Worm (Caenorhabditis elegans) whole organism, L1 larva: ENCODE data around the gene twf-2.

Experiments
- C16A3.4 ChIP-seq: fragments of 150-350 bp; optimal IDR thresholded peaks from 2 replicates; lab custom pipeline; 2014; ENCODE audit warnings: missing biosample characterization, missing genetic modification characterization
- aly-2 ChIP-seq: fragments of 150-350 bp; optimal IDR thresholded peaks from 2 replicates; lab custom pipeline; 2014; ENCODE audit warnings: missing biosample characterization, missing genetic modification characterization
- ama-1 ChIP-seq: fragments of 150-350 bp; optimal IDR thresholded peaks from 2 replicates; lab custom pipeline; 2014
- blmp-1 ChIP-seq: fragments of 150-350 bp; optimal IDR thresholded peaks from 2 replicates; lab custom pipeline; 2014; ENCODE audit warnings: missing biosample characterization, missing genetic modification characterization
- ceh-8 ChIP-seq: fragments of 200-800 bp; sonication (Bioruptor generic); optimal IDR thresholded peaks from 2 replicates; lab custom pipeline; 2018; ENCODE audit warnings: mild to moderate bottlenecking, missing genetic modification characterization, moderate library complexity, missing compliant biosample characterization
- dsc-1 ChIP-seq: sonication (generic microtip); optimal IDR thresholded peaks from 2 replicates; lab custom pipeline; 2016; ENCODE audit warnings: mild to moderate bottlenecking, missing genetic modification characterization, missing compliant biosample characterization
- efl-1 ChIP-seq, 4 experiments: fragments of 150-350 bp; optimal IDR thresholded peaks in 3 of 4; peaks in 1 of 4; 1 replicate in 1 of 4; 2 replicates in 3 of 4; lab custom pipeline; 2014; ENCODE audit warnings: missing biosample characterization in 2 of 4, missing genetic modification characterization in 2 of 4, missing genetic modification reagents in 2 of 4
- efl-3 ChIP-seq: fragments of 200-800 bp; sonication (Bioruptor generic); optimal IDR thresholded peaks from 2 replicates; lab custom pipeline; 2018; ENCODE audit warnings: mild to moderate bottlenecking, missing genetic modification characterization, missing compliant biosample characterization
- egl-27 ChIP-seq, 2 experiments: fragments of 150-350 bp in 1 of 2; sonication (generic microtip); optimal IDR thresholded peaks; 3 replicates each; lab custom pipeline; 2017 to 2018; ENCODE audit warnings: missing biosample characterization in 2 of 2, missing genetic modification characterization in 2 of 2, missing genetic modification reagents in 2 of 2
- elt-2 ChIP-seq: sonication (generic microtip); optimal IDR thresholded peaks from 2 replicates; lab custom pipeline; 2016; ENCODE audit warnings: missing genetic modification characterization, mild to moderate bottlenecking, inconsistent platforms, missing compliant biosample characterization, missing genetic modification reagents
- ets-5 ChIP-seq: fragments of 200-800 bp; sonication (Bioruptor generic); IDR thresholded peaks from 2 replicates; pipeline ENCODE4 v1.3.6; 2022; ENCODE audit warnings: missing genetic modification characterization, missing compliant biosample characterization
- fkh-10 ChIP-seq: sonication (generic microtip); optimal IDR thresholded peaks from 2 replicates; lab custom pipeline; 2017; ENCODE audit warnings: missing biosample characterization, missing genetic modification reagents, missing genetic modification characterization
- grh-1 ChIP-seq: fragments of 200-800 bp; sonication (Bioruptor generic); IDR thresholded peaks from 2 replicates; pipeline ENCODE4 v1.3.6; 2022; ENCODE audit warnings: missing genetic modification reagents, missing genetic modification characterization, missing compliant biosample characterization
- irx-1 ChIP-seq: sonication (generic microtip); optimal IDR thresholded peaks from 2 replicates; lab custom pipeline; 2016; ENCODE audit warnings: missing genetic modification characterization, missing compliant biosample characterization
- isw-1 ChIP-seq: fragments of 200-800 bp; sonication (Bioruptor generic); IDR thresholded peaks from 2 replicates; pipeline ENCODE4 v1.3.6; 2022; ENCODE audit warnings: missing genetic modification characterization, missing compliant biosample characterization
- lin-14 ChIP-seq: fragments of 200-800 bp; sonication (Bioruptor generic); optimal IDR thresholded peaks from 2 replicates; lab custom pipeline; 2018; ENCODE audit warnings: mild to moderate bottlenecking, missing genetic modification characterization, moderate library complexity, missing compliant biosample characterization
- lin-35 ChIP-seq, 2 experiments: fragments of 150-350 bp; optimal IDR thresholded peaks; 2 replicates each; lab custom pipeline; 2014; ENCODE audit warnings: missing biosample characterization in 2 of 2, missing genetic modification characterization in 2 of 2, missing genetic modification reagents in 2 of 2
- lin-39 ChIP-seq: fragments of 150-350 bp; optimal IDR thresholded peaks from 2 replicates; lab custom pipeline; 2014; ENCODE audit warnings: missing biosample characterization, missing genetic modification reagents, missing genetic modification characterization
- lsy-2 ChIP-seq, 2 experiments: fragments of 150-350 bp; optimal IDR thresholded peaks; 2 replicates each; lab custom pipeline; 2014; ENCODE audit warnings: missing biosample characterization in 2 of 2, missing genetic modification characterization in 2 of 2
- mab-9 ChIP-seq: fragments of 200-800 bp; sonication (Bioruptor generic); IDR thresholded peaks from 2 replicates; pipeline ENCODE4 v1.3.6; 2022; ENCODE audit warnings: missing genetic modification reagents, missing genetic modification characterization, missing compliant biosample characterization
- mef-2 ChIP-seq: fragments of 150-350 bp; optimal IDR thresholded peaks from 2 replicates; lab custom pipeline; 2014; ENCODE audit warnings: missing biosample characterization, missing genetic modification characterization
- mep-1 ChIP-seq: fragments of 150-350 bp; optimal IDR thresholded peaks from 2 replicates; lab custom pipeline; 2014; ENCODE audit warnings: missing biosample characterization, missing genetic modification characterization
- nhr-12 ChIP-seq: sonication (generic microtip); optimal IDR thresholded peaks from 2 replicates; lab custom pipeline; 2017; ENCODE audit warnings: missing biosample characterization, missing genetic modification characterization
- nhr-19 ChIP-seq: fragments of 200-800 bp; sonication (Bioruptor generic); conservative IDR thresholded peaks from 2 replicates; pipeline ENCODE4 v1.3.6; 2022; ENCODE audit warnings: missing genetic modification characterization, missing compliant biosample characterization
- nhr-84 ChIP-seq: sonication (generic microtip); optimal IDR thresholded peaks from 2 replicates; lab custom pipeline; 2017; ENCODE audit warnings: missing biosample characterization, missing genetic modification characterization
- nhr-85 ChIP-seq: sonication (generic microtip); peaks from one replicate; lab custom pipeline; 2016; ENCODE audit warnings: missing genetic modification characterization, inconsistent platforms, missing compliant biosample characterization
- pqm-1 ChIP-seq: sonication (generic microtip); optimal IDR thresholded peaks from 3 replicates; lab custom pipeline; 2017; ENCODE audit warnings: missing biosample characterization, missing genetic modification characterization
- rnt-1 ChIP-seq: sonication (generic microtip); optimal IDR thresholded peaks from 2 replicates; lab custom pipeline; 2016; ENCODE audit warnings: mild to moderate bottlenecking, missing genetic modification characterization, moderate library complexity, missing compliant biosample characterization
- skn-1 ChIP-seq: fragments of 150-350 bp; optimal IDR thresholded peaks from 2 replicates; lab custom pipeline; 2014; ENCODE audit warnings: missing biosample characterization, missing genetic modification characterization
- snpc-4 ChIP-seq: fragments of 150-350 bp; optimal IDR thresholded peaks from 2 replicates; lab custom pipeline; 2014; ENCODE audit warnings: missing biosample characterization, missing genetic modification characterization
- sox-4 ChIP-seq: sonication (generic microtip); optimal IDR thresholded peaks from 2 replicates; lab custom pipeline; 2016; ENCODE audit warnings: missing genetic modification characterization, missing compliant biosample characterization
- tbx-2 ChIP-seq: sonication (generic microtip); optimal IDR thresholded peaks from 2 replicates; lab custom pipeline; 2016; ENCODE audit warnings: missing genetic modification characterization, missing compliant biosample characterization
- unc-62 ChIP-seq: fragments of 150-350 bp; optimal IDR thresholded peaks from 2 replicates; lab custom pipeline; 2014; ENCODE audit warnings: missing biosample characterization, missing genetic modification reagents, missing genetic modification characterization
- unc-86 ChIP-seq: sonication (generic microtip); optimal IDR thresholded peaks from 2 replicates; lab custom pipeline; 2016; ENCODE audit warnings: missing genetic modification characterization, missing compliant biosample characterization
- zip-4 ChIP-seq: fragments of 200-800 bp; sonication (Bioruptor generic); optimal IDR thresholded peaks from 2 replicates; lab custom pipeline; 2018; ENCODE audit warnings: mild to moderate bottlenecking, missing genetic modification characterization, moderate library complexity, missing compliant biosample characterization

Gene twf-2

ce11 chrX:16466157-16466556 is 20.2 kb downstream of the twf-2 start:
- TF ChIP-seq zip-4 (no peak), elt-2 (no peak), unc-86 (tag; lab: Kevin White, UChicago) (no peak), rnt-1 (tag; lab: Kevin White, UChicago) (no peak)

- TF ChIP-seq nhr-84 (tag; lab: Kevin White, UChicago) (no peak), ama-1 (lab: Kevin White, UChicago) (no peak), mep-1 (tag; lab: Kevin White, UChicago) (no peak), sox-4 (tag; lab: Kevin White, UChicago) (no peak), skn-1 (no peak), elt-2 (no peak), pqm-1 (tag; lab: Kevin White, UChicago) (no peak), nhr-19 (GFP tag; lab: Robert Waterston, UW) (no peak), grh-1 (GFP tag; lab: Robert Waterston, UW) (no peak), egl-27 (tag; optimal IDR thresholded peaks at IDR 0.05; lab: Kevin White, UChicago) (no peak), unc-62 (no peak), mef-2 (tag; lab: Kevin White, UChicago) (no peak), ceh-8 (GFP tag; lab: Kevin White, UChicago) (no peak), nhr-12 (tag; lab: Kevin White, UChicago) (no peak), nhr-85 (no peak), isw-1 (GFP tag; lab: Robert Waterston, UW) (no peak), lin-39 (tag; lab: Kevin White, UChicago) (no peak), blmp-1 (no peak)
Measured at ce11 chrX:16468845-16469244, 22.8 kb downstream of the twf-2 start.

ce11 chrX:16470758-16471157 is 24.8 kb downstream of the twf-2 start, which contains the start of gene F38E9.1:
Gene F38E9.1 (plus strand): TSS chrX:16471058.
- TF ChIP-seq nhr-85 (no peak), efl-3 (GFP tag; lab: Kevin White, UChicago) (no peak), snpc-4 (tag; lab: Kevin White, UChicago) (no peak)

DNA sequence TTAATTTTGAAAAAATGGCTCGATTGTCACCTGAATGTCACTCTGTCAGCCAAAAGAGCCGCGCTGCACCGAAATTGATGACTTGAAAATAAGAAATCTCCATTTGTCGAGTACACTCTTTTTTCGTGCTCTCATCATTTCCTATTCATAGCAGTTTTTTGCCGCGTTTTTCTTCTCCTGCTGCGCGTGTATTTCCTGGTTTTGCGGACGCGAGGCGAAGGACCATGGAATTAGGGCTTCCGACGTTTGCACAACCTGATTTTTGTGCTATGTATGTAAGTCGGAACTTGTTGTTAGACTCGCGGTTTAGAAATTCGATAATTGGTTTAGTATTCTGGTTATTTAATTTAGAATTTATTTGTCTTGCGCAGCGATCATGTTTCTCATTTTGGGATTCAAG is 34.2 kb downstream of the twf-2 start:
- no peak for TF ChIP-seq mab-9
- no peak for TF ChIP-seq mef-2 (tag; lab: Kevin White, UChicago)
- TF ChIP-seq ets-5: no peak
- no peak for TF ChIP-seq elt-2
- TF ChIP-seq skn-1: no peak
- TF ChIP-seq blmp-1: no peak
- TF ChIP-seq fkh-10: peak; percentile 51
- TF ChIP-seq C16A3.4 (tag; lab: Kevin White, UChicago): no peak
- no peak for TF ChIP-seq aly-2 (tag; lab: Kevin White, UChicago)
- TF ChIP-seq lin-14 (GFP tag; lab: Kevin White, UChicago): peak; percentile 55

- TF ChIP-seq lsy-2 (tag; optimal IDR thresholded peaks at IDR 0.05; lab: Kevin White, UChicago) (peak; percentile 16 to 64), lin-14 (GFP tag; lab: Kevin White, UChicago) (peak; percentile 74), elt-2 (no peak), tbx-2 (tag; lab: Kevin White, UChicago) (peak; percentile 55), ceh-8 (GFP tag; lab: Kevin White, UChicago) (peak; percentile 69), dsc-1 (tag; lab: Kevin White, UChicago) (peak; percentile 48)
Measured at ce11 chrX:16481026-16481425, 35.0 kb downstream of the twf-2 start.

- TF ChIP-seq irx-1 (tag; lab: Kevin White, UChicago) (no peak), fkh-10 (no peak), lin-35 (GFP tag; optimal IDR thresholded peaks at IDR 0.05; lab: Kevin White, UChicago) (no peak), zip-4 (no peak), efl-1 (optimal IDR thresholded peaks at IDR 0.05; lab: Kevin White, UChicago) (no peak), efl-1 (GFP tag; optimal IDR thresholded peaks at IDR 0.05 in 1 of 2; lab: Kevin White, UChicago) (no peak)
Measured at ce11 chrX:16482944-16483343, 36.9 kb downstream of the twf-2 start.
